Fruit fly (Drosophila melanogaster): Measurements from ENCODE around the gene CG31274.

The CG31274 gene

DNA sequence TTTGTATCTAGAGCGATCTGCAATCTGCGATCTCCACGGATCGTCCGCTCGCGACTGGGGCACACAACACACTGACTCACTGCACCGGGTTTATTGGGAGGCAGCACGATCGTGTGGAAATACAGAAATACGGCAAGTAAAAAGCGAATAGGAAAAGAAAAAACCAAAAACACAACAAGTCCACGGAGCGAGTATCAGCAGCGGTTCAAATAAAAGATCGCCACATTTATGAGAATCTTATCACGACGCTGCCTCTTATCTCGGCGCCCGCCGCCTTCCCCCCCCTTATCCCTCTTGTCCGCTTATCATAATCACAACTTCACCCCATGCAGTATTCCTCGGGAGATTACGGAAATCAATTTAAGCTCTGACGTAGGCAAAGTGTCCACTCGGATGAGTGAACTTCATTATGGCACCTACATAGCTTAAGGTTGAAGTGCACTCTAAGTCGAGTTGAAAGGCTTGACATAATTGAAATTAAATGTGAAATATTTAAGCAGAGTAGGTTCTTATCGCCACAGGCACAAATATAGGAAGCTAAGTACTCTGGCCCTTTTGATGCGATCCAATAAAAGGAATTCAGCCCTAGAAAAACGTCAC lies 10.6 kb upstream of the CG31274 start, which contains the start of gene AhcyL2 (continued):
- TF ChIP-seq CG2199 (GFP tag; IDR thresholded peaks at IDR 0.05) (0 out of 3 replicates have a peak, but pooled peaks have one; percentile 47), cwo (GFP tag; optimal IDR thresholded peaks at IDR 0.05) (peak; percentile 42), gro (GFP tag; optimal IDR thresholded peaks at IDR 0.05) (peak; percentile 58), CG14441 (GFP tag; IDR thresholded peaks at IDR 0.05) (0 out of 2 replicates have a peak, but pooled peaks have one; percentile 38), lbe (GFP tag; optimal IDR thresholded peaks at IDR 0.05) (peak; percentile 3), Ets97D (GFP tag; optimal IDR thresholded peaks at IDR 0.05) (no peak), CG31441 (GFP tag; IDR thresholded peaks at IDR 0.05) (no peak), CG15601 (tag; optimal IDR thresholded peaks at IDR 0.05) (peak; percentile 79), sug (tag; optimal IDR thresholded peaks at IDR 0.05) (peak; percentile 96), Hey (tag; optimal IDR thresholded peaks at IDR 0.05) (peak; percentile 93), Meics (GFP tag; optimal IDR thresholded peaks at IDR 0.05) (peak; percentile 1), Eip74EF (GFP tag; optimal IDR thresholded peaks at IDR 0.05) (peak in 1 of 2 experiments; percentile 19), Asciz (GFP tag; optimal IDR thresholded peaks at IDR 0.05) (peak; percentile 0), fd102C (GFP tag; optimal IDR thresholded peaks at IDR 0.05) (no peak), Drgx (GFP tag; IDR thresholded peaks at IDR 0.05) (0 out of 2 replicates have a peak, but pooled peaks have one; percentile 10), CG8290 (GFP tag; optimal IDR thresholded peaks at IDR 0.05) (no peak), CG8290 (tag; optimal IDR thresholded peaks at IDR 0.05) (peak in 1 of 2 experiments; percentile 6), org-1 (GFP tag; optimal IDR thresholded peaks at IDR 0.05) (no peak), Hmr (GFP tag; optimal IDR thresholded peaks at IDR 0.05) (peak; percentile 14), nom (GFP tag; optimal IDR thresholded peaks at IDR 0.05) (peak; percentile 24), Hr51 (GFP tag; optimal IDR thresholded peaks at IDR 0.05) (no peak), HmgZ (tag; optimal IDR thresholded peaks at IDR 0.05) (peak; percentile 39), CG6813 (GFP tag; optimal IDR thresholded peaks at IDR 0.05) (peak; percentile 17), chinmo (GFP tag; IDR thresholded peaks at IDR 0.05; ENCODE audit: partially characterized antibody) (peak; percentile 92; the same call in 2 of the 4 replicates), mld (GFP tag; IDR thresholded peaks at IDR 0.05; ENCODE audit: partially characterized antibody) (no peak), CG34376 (GFP tag; optimal IDR thresholded peaks at IDR 0.05) (peak; percentile 91), peb (GFP tag; IDR thresholded peaks at IDR 0.05) (no peak), GATAe (GFP tag; conservative IDR thresholded peaks at IDR 0.05) (peak; percentile 100), Hr78 (GFP tag; optimal IDR thresholded peaks at IDR 0.05) (peak in 1 of 2 experiments; percentile 95), CG10543 (GFP tag; optimal IDR thresholded peaks at IDR 0.05) (peak; percentile 88), grn (GFP tag; optimal IDR thresholded peaks at IDR 0.05) (peak; percentile 99), CG6175 (GFP tag; IDR thresholded peaks at IDR 0.05) (peak; percentile 61; the same call in 1 of the 3 replicates), exex (tag; optimal IDR thresholded peaks at IDR 0.05) (peak; percentile 98), br (optimal IDR thresholded peaks at IDR 0.05) (no peak), CG7987 (GFP tag; optimal IDR thresholded peaks at IDR 0.05) (peak; percentile 87), CG18599 (GFP tag; optimal IDR thresholded peaks at IDR 0.05) (peak; percentile 14), CG12071 (GFP tag; optimal IDR thresholded peaks at IDR 0.05) (peak; percentile 18), CG34422 (GFP tag; IDR thresholded peaks at IDR 0.05) (0 out of 3 replicates have a peak, but pooled peaks have one; percentile 14), CG17385 (GFP tag; optimal IDR thresholded peaks at IDR 0.05) (peak; percentile 6), lab (GFP tag; optimal IDR thresholded peaks at IDR 0.05) (peak; percentile 48), gt (GFP tag; IDR thresholded peaks at IDR 0.05) (no peak), mirr (GFP tag; optimal IDR thresholded peaks at IDR 0.05) (peak; percentile 87), dmrt99B (tag; optimal IDR thresholded peaks at IDR 0.05) (no peak), CG10654 (GFP tag; optimal IDR thresholded peaks at IDR 0.05) (no peak), Deaf1 (tag; optimal IDR thresholded peaks at IDR 0.05) (peak; percentile 7), Med (GFP tag) (peak; percentile 47), Pdp1 (GFP tag; optimal IDR thresholded peaks at IDR 0.05) (peak in 1 of 2 experiments; percentile 61), CG10366 (GFP tag; IDR thresholded peaks at IDR 0.05) (no peak)
